Fruit fly (Drosophila melanogaster): ENCODE results near the gene Pus10.

The Pus10 gene

DNA sequence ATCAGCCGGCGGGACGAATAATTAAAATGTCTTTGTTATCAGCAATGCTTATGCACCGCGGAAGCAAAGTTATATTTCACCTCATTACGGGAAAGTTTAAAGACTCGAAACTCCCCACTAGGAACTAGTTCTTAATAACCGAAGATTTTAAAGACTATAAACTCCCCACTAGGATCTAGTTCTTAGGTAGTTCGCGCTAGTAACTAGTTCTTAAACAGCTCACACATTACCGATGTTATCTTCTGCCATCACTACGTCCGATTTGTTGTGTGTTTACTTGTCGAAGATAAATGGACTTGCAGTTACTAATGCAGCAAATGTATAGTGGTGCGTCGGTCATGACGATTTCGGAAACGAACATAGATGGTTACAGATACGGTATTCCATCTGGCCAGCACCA, 12.0 kb downstream of the Pus10 start, which contains the start of the genes CG31974 and CG11454 (continued):
- TF ChIP-seq mld (GFP tag; IDR thresholded peaks at IDR 0.05; ENCODE audit: partially characterized antibody) (0 out of 3 replicates have a peak, but pooled peaks have one; percentile 41), CG2129 (GFP tag; IDR thresholded peaks at IDR 0.05; ENCODE audit: partially characterized antibody) (peak; percentile 58), sob (GFP tag; IDR thresholded peaks at IDR 0.05) (peak; percentile 21; the same call in 1 of the 2 replicates), CG10209 (GFP tag; optimal IDR thresholded peaks at IDR 0.05) (no peak), gro (GFP tag; optimal IDR thresholded peaks at IDR 0.05) (no peak), vvl (GFP tag; IDR thresholded peaks at IDR 0.05) (peak; percentile 15; the same call in 1 of the 2 replicates), Dad (GFP tag; optimal IDR thresholded peaks at IDR 0.05) (no peak), CG8478 (optimal IDR thresholded peaks at IDR 0.05) (no peak), tio (GFP tag; optimal IDR thresholded peaks at IDR 0.05) (no peak), CG10959 (GFP tag; IDR thresholded peaks at IDR 0.05) (no peak), lab (GFP tag; optimal IDR thresholded peaks at IDR 0.05) (peak; percentile 33), CG7963 (GFP tag; IDR thresholded peaks at IDR 0.05; ENCODE audit: partially characterized antibody) (peak; percentile 66; the same call in 2 of the 3 replicates), CoRest (tag; optimal IDR thresholded peaks at IDR 0.05) (peak; percentile 4), gt (GFP tag; IDR thresholded peaks at IDR 0.05) (no peak), bsh (GFP tag; optimal IDR thresholded peaks at IDR 0.05) (no peak), CG1603 (tag; optimal IDR thresholded peaks at IDR 0.05) (peak; percentile 65), CG17612 (GFP tag; IDR thresholded peaks at IDR 0.05) (no peak), sens (GFP tag) (no peak), CG4730 (GFP tag; IDR thresholded peaks at IDR 0.05) (no peak), CG7987 (GFP tag; optimal IDR thresholded peaks at IDR 0.05) (peak; percentile 14), CG30020 (tag; optimal IDR thresholded peaks at IDR 0.05) (peak; percentile 5), Ravus (GFP tag; IDR thresholded peaks at IDR 0.05) (no peak), prd (optimal IDR thresholded peaks at IDR 0.05) (no peak), prd (GFP tag; IDR thresholded peaks at IDR 0.05) (no peak), CG30403 (GFP tag; optimal IDR thresholded peaks at IDR 0.05) (peak; percentile 7), Six4 (GFP tag; optimal IDR thresholded peaks at IDR 0.05) (no peak), nau (GFP tag; optimal IDR thresholded peaks at IDR 0.05) (no peak), CG2712 (tag; optimal IDR thresholded peaks at IDR 0.05) (peak; percentile 3), H15 (GFP tag; IDR thresholded peaks at IDR 0.05) (no peak), ham (GFP tag; IDR thresholded peaks at IDR 0.05) (no peak), bowl (GFP tag; IDR thresholded peaks at IDR 0.05) (no peak), CG9215 (GFP tag; IDR thresholded peaks at IDR 0.05) (no peak), sens-2 (GFP tag; IDR thresholded peaks at IDR 0.05) (no peak), schlank (tag; optimal IDR thresholded peaks at IDR 0.05) (no peak), CG4328 (GFP tag; optimal IDR thresholded peaks at IDR 0.05) (no peak), pum (GFP tag; optimal IDR thresholded peaks at IDR 0.05) (peak; percentile 0), Hsf (GFP tag; optimal IDR thresholded peaks at IDR 0.05) (no peak), zf30C (GFP tag; optimal IDR thresholded peaks at IDR 0.05) (no peak), Rx (GFP tag; IDR thresholded peaks at IDR 0.05) (no peak), CG8388 (GFP tag; optimal IDR thresholded peaks at IDR 0.05) (no peak), chn (GFP tag; optimal IDR thresholded peaks at IDR 0.05) (no peak), Jarid2 (GFP tag; optimal IDR thresholded peaks at IDR 0.05) (no peak), CG7786 (GFP tag; optimal IDR thresholded peaks at IDR 0.05) (no peak), Fer3 (tag; optimal IDR thresholded peaks at IDR 0.05) (peak; percentile 7), disco-r (GFP tag; optimal IDR thresholded peaks at IDR 0.05) (no peak), CG9932 (GFP tag; IDR thresholded peaks at IDR 0.05) (peak; percentile 30; the same call in 1 of the 2 replicates), HLH4C (GFP tag; IDR thresholded peaks at IDR 0.05; ENCODE audit: partially characterized antibody) (peak; percentile 60; the same call in 1 of the 3 replicates), CG6683 (GFP tag; optimal IDR thresholded peaks at IDR 0.05) (no peak), en (GFP tag; optimal IDR thresholded peaks at IDR 0.05) (no peak), CG9727 (GFP tag; optimal IDR thresholded peaks at IDR 0.05) (no peak), Eip74EF (GFP tag; optimal IDR thresholded peaks at IDR 0.05) (peak in 1 of 2 experiments; percentile 69), dysf (GFP tag; IDR thresholded peaks at IDR 0.05) (no peak)

Data from whole organism, embryonic.